Fruit fly (Drosophila melanogaster) whole organism, prepupa: ENCODE data around the gene CG14423.
A peak's percentile ranks its signal among the peaks of the same experiment; 100 is the strongest.

Experiments used
- Blimp-1 ChIP-seq: fragments of 200-800 bp; sonication (Bioruptor generic); optimal IDR thresholded peaks from 3 replicates; lab custom pipeline; 2017; ENCODE audit warnings: missing biosample characterization, missing genetic modification characterization, mild to moderate bottlenecking, moderate library complexity, missing genetic modification reagents
- CG10669 ChIP-seq: fragments of 200-800 bp; sonication (Bioruptor generic); optimal IDR thresholded peaks from 3 replicates; lab custom pipeline; 2018; ENCODE audit warnings: missing biosample characterization, mild to moderate bottlenecking, missing genetic modification characterization, moderate library complexity
- CG11294 ChIP-seq: fragments of 200-800 bp; sonication (Bioruptor generic); IDR thresholded peaks from 2 replicates; pipeline ENCODE4 v1.3.6; 2022; ENCODE audit warnings: missing biosample characterization, missing genetic modification characterization
- CG11762 ChIP-seq: fragments of 200-800 bp; sonication (Bioruptor generic); optimal IDR thresholded peaks from 3 replicates; lab custom pipeline; 2016; ENCODE audit warnings: missing biosample characterization, missing genetic modification characterization; ENCODE audit not compliant: insufficient read depth
- CG11902 ChIP-seq: fragments of 200-800 bp; sonication (Bioruptor generic); optimal IDR thresholded peaks from 3 replicates; lab custom pipeline; 2016; ENCODE audit warnings: missing biosample characterization, missing genetic modification characterization
- CG15336 ChIP-seq: fragments of 200-800 bp; sonication (Bioruptor generic); IDR thresholded peaks from 2 replicates; pipeline ENCODE4 v1.3.6; 2022; ENCODE audit warnings: missing biosample characterization, missing genetic modification characterization
- CG1621 ChIP-seq: fragments of 200-800 bp; sonication (Bioruptor generic); optimal IDR thresholded peaks from 3 replicates; lab custom pipeline; 2018; ENCODE audit warnings: missing biosample characterization, mild to moderate bottlenecking, missing genetic modification characterization
- CG3032 ChIP-seq: fragments of 200-800 bp; optimal IDR thresholded peaks from 2 replicates; lab custom pipeline; 2019; ENCODE audit warnings: missing biosample characterization, mild to moderate bottlenecking, missing genetic modification characterization, moderate library complexity
- CG31627 ChIP-seq: fragments of 200-800 bp; sonication (Bioruptor generic); optimal IDR thresholded peaks from 3 replicates; lab custom pipeline; 2016; ENCODE audit warnings: missing biosample characterization, missing genetic modification characterization
- CG34406 ChIP-seq: fragments of 200-800 bp; sonication (Bioruptor generic); optimal IDR thresholded peaks from 3 replicates; lab custom pipeline; 2016; ENCODE audit warnings: missing biosample characterization, missing genetic modification characterization
- CG3919 ChIP-seq: fragments of 200-800 bp; sonication (Bioruptor generic); optimal IDR thresholded peaks from 3 replicates; lab custom pipeline; 2016; ENCODE audit warnings: missing biosample characterization, missing genetic modification characterization
- CG4318 ChIP-seq: fragments of 200-800 bp; sonication (Bioruptor generic); optimal IDR thresholded peaks from 3 replicates; lab custom pipeline; 2017; ENCODE audit warnings: missing biosample characterization, mild to moderate bottlenecking, missing genetic modification characterization
- CG6163 ChIP-seq: fragments of 200-800 bp; sonication (Bioruptor generic); IDR thresholded peaks from 3 replicates; pipeline ENCODE4 v1.3.6; 2022; ENCODE audit warnings: missing biosample characterization, missing genetic modification characterization
- CG6854 ChIP-seq: fragments of 200-800 bp; sonication (Bioruptor generic); optimal IDR thresholded peaks from 2 replicates; lab custom pipeline; 2017; ENCODE audit warnings: missing biosample characterization, mild to moderate bottlenecking, missing genetic modification characterization
- CG7368 ChIP-seq: fragments of 200-800 bp; sonication (Bioruptor generic); optimal IDR thresholded peaks from 3 replicates; lab custom pipeline; 2016; ENCODE audit warnings: missing biosample characterization, missing genetic modification characterization
- CG8119 ChIP-seq: fragments of 200-800 bp; sonication (Bioruptor generic); IDR thresholded peaks from 3 replicates; pipeline ENCODE4 v1.3.6; 2022; ENCODE audit warnings: missing biosample characterization, missing genetic modification characterization
- CG8319 ChIP-seq: fragments of 200-800 bp; sonication (Bioruptor generic); optimal IDR thresholded peaks from 3 replicates; lab custom pipeline; 2016; ENCODE audit warnings: missing biosample characterization, missing genetic modification characterization
- CG8632 ChIP-seq: fragments of 200-800 bp; sonication (Bioruptor generic); optimal IDR thresholded peaks from 3 replicates; lab custom pipeline; 2016; ENCODE audit warnings: missing biosample characterization, missing genetic modification characterization
- CG9139 ChIP-seq: fragments of 200-800 bp; sonication (Bioruptor generic); optimal IDR thresholded peaks from 3 replicates; lab custom pipeline; 2017; ENCODE audit warnings: missing biosample characterization, mild to moderate bottlenecking, missing genetic modification characterization
- Eip75B ChIP-seq: fragments of 200-800 bp; sonication (Bioruptor generic); optimal IDR thresholded peaks from 3 replicates; lab custom pipeline; 2016; ENCODE audit warnings: missing biosample characterization, missing genetic modification characterization
- Eip78C ChIP-seq: fragments of 200-800 bp; sonication (Bioruptor generic); peaks from one replicate; lab custom pipeline; 2016; ENCODE audit warnings: missing biosample characterization, missing genetic modification characterization
- Lpt ChIP-seq: fragments of 200-800 bp; sonication (Bioruptor generic); optimal IDR thresholded peaks from 3 replicates; lab custom pipeline; 2016; ENCODE audit warnings: missing biosample characterization, missing genetic modification characterization
- Met ChIP-seq: fragments of 200-800 bp; sonication (Bioruptor generic); optimal IDR thresholded peaks from 3 replicates; lab custom pipeline; 2016; ENCODE audit warnings: missing biosample characterization, missing genetic modification characterization
- OdsH ChIP-seq: fragments of 200-800 bp; sonication (Bioruptor generic); optimal IDR thresholded peaks from 3 replicates; lab custom pipeline; 2016; ENCODE audit warnings: missing biosample characterization, missing genetic modification characterization
- Smox ChIP-seq: fragments of 200-800 bp; sonication (Bioruptor generic); optimal IDR thresholded peaks from 3 replicates; lab custom pipeline; 2016; ENCODE audit warnings: missing biosample characterization, missing genetic modification characterization
- Sox102F ChIP-seq: fragments of 200-800 bp; sonication (Bioruptor generic); optimal IDR thresholded peaks from 2 replicates; lab custom pipeline; 2016; ENCODE audit warnings: missing biosample characterization, mild to moderate bottlenecking, missing genetic modification characterization
- Sox15 ChIP-seq: fragments of 200-800 bp; sonication (Bioruptor generic); optimal IDR thresholded peaks from 3 replicates; lab custom pipeline; 2016; ENCODE audit warnings: missing biosample characterization, missing genetic modification characterization
- achi ChIP-seq: fragments of 200-800 bp; sonication (Bioruptor generic); optimal IDR thresholded peaks from 3 replicates; lab custom pipeline; 2016; ENCODE audit warnings: missing biosample characterization, missing genetic modification characterization
- acj6 ChIP-seq: fragments of 200-800 bp; sonication (Bioruptor generic); optimal IDR thresholded peaks from 3 replicates; lab custom pipeline; 2016; ENCODE audit warnings: missing biosample characterization, missing genetic modification characterization
- cyc ChIP-seq: fragments of 200-800 bp; sonication (Bioruptor generic); optimal IDR thresholded peaks from 3 replicates; lab custom pipeline; 2016; ENCODE audit warnings: missing biosample characterization, missing genetic modification characterization
- dac ChIP-seq: fragments of 200-800 bp; sonication (Bioruptor generic); optimal IDR thresholded peaks from 2 replicates; lab custom pipeline; 2017; ENCODE audit warnings: missing biosample characterization, mild to moderate bottlenecking, missing genetic modification characterization
- dsx ChIP-seq: fragments of 200-800 bp; optimal IDR thresholded peaks from 3 replicates; lab custom pipeline; 2019; ENCODE audit warnings: missing biosample characterization, mild to moderate bottlenecking, missing genetic modification characterization, moderate library complexity; ENCODE audit not compliant: poor library complexity, severe bottlenecking
- eg ChIP-seq: fragments of 200-800 bp; sonication (Bioruptor generic); IDR thresholded peaks from 3 replicates; pipeline ENCODE4 v1.3.6; 2022; ENCODE audit warnings: missing biosample characterization, missing genetic modification characterization
- esn ChIP-seq: fragments of 200-800 bp; sonication (Bioruptor generic); optimal IDR thresholded peaks from 2 replicates; lab custom pipeline; 2016; ENCODE audit warnings: missing biosample characterization, mild to moderate bottlenecking, missing genetic modification characterization, moderate library complexity
- fd85E ChIP-seq: fragments of 200-800 bp; sonication (Bioruptor generic); optimal IDR thresholded peaks from 3 replicates; lab custom pipeline; 2016; ENCODE audit warnings: missing biosample characterization, missing genetic modification characterization
- lz ChIP-seq: fragments of 200-800 bp; sonication (Bioruptor generic); optimal IDR thresholded peaks from 3 replicates; lab custom pipeline; 2016; ENCODE audit warnings: missing biosample characterization, missing genetic modification characterization
- pdm3 ChIP-seq: fragments of 200-800 bp; sonication (Bioruptor generic); optimal IDR thresholded peaks from 3 replicates; lab custom pipeline; 2016; ENCODE audit warnings: missing biosample characterization, missing genetic modification characterization
- spab ChIP-seq: fragments of 200-800 bp; sonication (Bioruptor generic); optimal IDR thresholded peaks from 2 replicates; lab custom pipeline; 2017; ENCODE audit warnings: missing biosample characterization, mild to moderate bottlenecking, missing genetic modification characterization, missing genetic modification reagents
- ss ChIP-seq, 2 experiments: fragments of 200-800 bp; sonication (Bioruptor generic); optimal IDR thresholded peaks; 2 replicates in 1 of 2; 3 replicates in 1 of 2; lab custom pipeline; 2017 to 2018; ENCODE audit warnings: mild to moderate bottlenecking in 2 of 2, missing biosample characterization in 2 of 2, missing genetic modification characterization in 2 of 2, moderate library complexity in 1 of 2
- svp ChIP-seq: fragments of 200-800 bp; sonication (Bioruptor generic); peaks from one replicate; lab custom pipeline; 2016; ENCODE audit warnings: missing biosample characterization, missing genetic modification characterization
- topi ChIP-seq: fragments of 200-800 bp; sonication (Bioruptor generic); optimal IDR thresholded peaks from 3 replicates; lab custom pipeline; 2016; ENCODE audit warnings: missing biosample characterization, missing genetic modification characterization

The CG14423 gene

dm6 chrX:2951637-2952036 lies 6.4 kb downstream of the CG14423 start (continued):
- TF ChIP-seq OdsH (GFP tag; lab: Kevin White, UChicago): peak; percentile 40
- TF ChIP-seq CG1621 (tag; lab: Kevin White, UChicago): no peak
- peak; percentile 9 for TF ChIP-seq acj6 (GFP tag; lab: Kevin White, UChicago)
- peak; percentile 82 for TF ChIP-seq Eip78C (GFP tag; lab: Kevin White, UChicago)

DNA sequence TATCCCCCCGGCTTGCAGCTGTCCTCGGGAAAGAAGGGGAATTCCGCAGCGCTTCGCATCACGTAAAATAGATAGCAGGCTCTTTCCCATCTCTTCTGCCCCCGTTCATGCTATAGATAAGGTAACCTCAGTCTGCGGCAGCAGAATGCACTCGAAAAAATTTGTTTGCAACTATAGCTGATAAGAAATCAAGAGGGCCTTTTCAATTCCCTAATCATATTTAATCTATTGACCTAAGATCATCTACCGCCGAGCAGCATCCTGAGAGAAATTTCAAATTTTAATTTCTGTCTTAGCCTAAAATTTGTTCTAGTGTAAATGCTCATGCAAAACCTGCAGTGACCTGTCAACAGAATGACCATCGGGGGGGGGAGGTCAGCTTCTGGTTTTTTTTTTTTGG lies 11.4 kb downstream of the CG14423 start:
- no peak for TF ChIP-seq fd85E (GFP tag; lab: Kevin White, UChicago)
- TF ChIP-seq CG6854 (GFP tag; lab: Kevin White, UChicago): no peak
- TF ChIP-seq Smox: no peak
- no peak for TF ChIP-seq Lpt
- TF ChIP-seq svp: peak; percentile 38
- no peak for TF ChIP-seq CG8319
- TF ChIP-seq CG1621 (tag; lab: Kevin White, UChicago): no peak
- peak; percentile 54 for TF ChIP-seq Eip78C (GFP tag; lab: Kevin White, UChicago)
- TF ChIP-seq achi (GFP tag; lab: Kevin White, UChicago): no peak
- TF ChIP-seq pdm3 (GFP tag; lab: Kevin White, UChicago): no peak
- no peak for TF ChIP-seq CG11902 (GFP tag; lab: Kevin White, UChicago)
- no peak for TF ChIP-seq CG3032
- TF ChIP-seq esn (GFP tag; lab: Kevin White, UChicago): peak; percentile 3
- no peak for TF ChIP-seq CG31627
- TF ChIP-seq CG7368 (GFP tag; lab: Kevin White, UChicago): no peak
- TF ChIP-seq spab (GFP tag; lab: Kevin White, UChicago): no peak
- no peak for TF ChIP-seq lz (GFP tag; lab: Kevin White, UChicago)
- no peak for TF ChIP-seq CG15336 (GFP tag; lab: Robert Waterston, UW)
- no peak for TF ChIP-seq CG34406 (GFP tag; lab: Kevin White, UChicago)
- TF ChIP-seq CG11294 (GFP tag; lab: Robert Waterston, UW): no peak
- no peak for TF ChIP-seq Blimp-1
- no peak for TF ChIP-seq CG11762 (GFP tag; lab: Kevin White, UChicago)
- no peak for TF ChIP-seq CG4318
- no peak for TF ChIP-seq topi
- no peak for TF ChIP-seq acj6 (GFP tag; lab: Kevin White, UChicago)
- TF ChIP-seq Eip75B (GFP tag; lab: Kevin White, UChicago): peak; percentile 8
- TF ChIP-seq dsx (GFP tag; lab: Kevin White, UChicago): no peak
- no peak for TF ChIP-seq Sox15 (GFP tag; lab: Kevin White, UChicago)
- TF ChIP-seq CG3919 (GFP tag; lab: Kevin White, UChicago): peak; percentile 11
- no peak for TF ChIP-seq CG9139 (GFP tag; lab: Kevin White, UChicago)
- peak; percentile 17 for TF ChIP-seq Met
- TF ChIP-seq cyc (GFP tag; lab: Kevin White, UChicago): no peak
- no peak for TF ChIP-seq dac (GFP tag; lab: Kevin White, UChicago)
- no peak for TF ChIP-seq CG6163 (GFP tag; lab: Robert Waterston, UW)
- TF ChIP-seq Sox102F (GFP tag; lab: Kevin White, UChicago): no peak
- TF ChIP-seq eg (GFP tag; lab: Robert Waterston, UW): no peak
- no peak for TF ChIP-seq CG8119 (GFP tag; lab: Robert Waterston, UW)
- TF ChIP-seq CG8632 (GFP tag; lab: Kevin White, UChicago): no peak
- TF ChIP-seq ss (GFP tag; optimal IDR thresholded peaks at IDR 0.05; lab: Kevin White, UChicago): no peak

DNA sequence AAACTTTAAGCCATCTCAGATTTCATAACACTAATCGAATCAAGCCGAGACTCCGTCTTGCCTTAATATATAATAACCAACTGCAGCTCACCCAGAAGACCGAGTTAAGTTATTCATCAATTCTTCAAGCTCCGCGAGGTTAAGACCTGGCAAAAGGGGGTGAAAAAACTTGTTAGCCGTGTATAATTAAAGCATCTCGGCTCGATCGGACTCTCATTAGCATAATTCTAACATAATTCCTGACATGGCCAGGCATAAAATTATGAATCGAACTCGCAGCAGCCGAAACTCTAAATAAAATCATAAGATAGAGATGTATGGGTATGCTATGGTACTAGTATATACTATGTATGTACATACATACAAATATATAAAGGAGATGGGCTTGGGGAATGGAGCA lies 18.0 kb downstream of the CG14423 start:
- no peak for TF ChIP-seq CG10669
